Fruit fly (Drosophila melanogaster): ENCODE results near the gene stwl.

- TF ChIP-seq ttk (optimal IDR thresholded peaks at IDR 0.05) (no peak), psq (optimal IDR thresholded peaks at IDR 0.05) (no peak)
These were observed 472 bp upstream of the stwl start, which contains the start of gene CG3919 for dm6 chr3L:14410146-14410676.
